Fruit fly (Drosophila melanogaster): Measurements from ENCODE around the gene abd-A.
A peak's percentile ranks its signal among the peaks of the same experiment; 100 is the strongest.

The abd-A gene

dm6 chr3R:16815728-16816127 lies 14.1 kb downstream of the abd-A start (continued):
- no peak for TF ChIP-seq CG4360 (GFP tag; IDR thresholded peaks at IDR 0.05)
- TF ChIP-seq odd (GFP tag; optimal IDR thresholded peaks at IDR 0.05) = no peak
- no peak for TF ChIP-seq sim (GFP tag; IDR thresholded peaks at IDR 0.05)
- peak; percentile 82 for TF ChIP-seq CG10321 (GFP tag; IDR thresholded peaks at IDR 0.05)
- no peak for TF ChIP-seq vnd (GFP tag; IDR thresholded peaks at IDR 0.05; ENCODE audit: partially characterized antibody)
- TF ChIP-seq CG8290 (GFP tag; optimal IDR thresholded peaks at IDR 0.05) = no peak
- TF ChIP-seq CG8290 (tag; optimal IDR thresholded peaks at IDR 0.05) = no peak
- TF ChIP-seq CG1792 (GFP tag; optimal IDR thresholded peaks at IDR 0.05) = no peak
- no peak for TF ChIP-seq row (GFP tag; IDR thresholded peaks at IDR 0.05)
- no peak for TF ChIP-seq NK7.1 (GFP tag; optimal IDR thresholded peaks at IDR 0.05)
- no peak for TF ChIP-seq YL-1 (GFP tag; optimal IDR thresholded peaks at IDR 0.05)
- no peak for TF ChIP-seq Chrac-16 (GFP tag; optimal IDR thresholded peaks at IDR 0.05)
- TF ChIP-seq dysf (GFP tag; IDR thresholded peaks at IDR 0.05) = no peak
- TF ChIP-seq stc (GFP tag; IDR thresholded peaks at IDR 0.05) = no peak
- no peak for TF ChIP-seq pita (GFP tag; optimal IDR thresholded peaks at IDR 0.05)
- TF ChIP-seq MBD-R2 (GFP tag; IDR thresholded peaks at IDR 0.05) = no peak
- TF ChIP-seq E2f1 (GFP tag; IDR thresholded peaks at IDR 0.05) = no peak
- no peak for TF ChIP-seq bab2 (GFP tag; optimal IDR thresholded peaks at IDR 0.05)
- no peak for TF ChIP-seq CG13123 (GFP tag; optimal IDR thresholded peaks at IDR 0.05)
- TF ChIP-seq Drgx (GFP tag; IDR thresholded peaks at IDR 0.05) = no peak
- TF ChIP-seq Awh (GFP tag; IDR thresholded peaks at IDR 0.05) = no peak
- peak; percentile 2 for TF ChIP-seq sqz (GFP tag; optimal IDR thresholded peaks at IDR 0.05)
- TF ChIP-seq CG8478 (optimal IDR thresholded peaks at IDR 0.05) = no peak
- TF ChIP-seq zen2 (GFP tag; IDR thresholded peaks at IDR 0.05; ENCODE audit: partially characterized antibody) = 0 out of 3 replicates have a peak, but pooled peaks have one; percentile 7
- peak; percentile 53 for TF ChIP-seq CG15479 (GFP tag; optimal IDR thresholded peaks at IDR 0.05)
- no peak for TF ChIP-seq maf-S (GFP tag; optimal IDR thresholded peaks at IDR 0.05)
- no peak for TF ChIP-seq Sin3A (optimal IDR thresholded peaks at IDR 0.05)
- TF ChIP-seq pzg (GFP tag; optimal IDR thresholded peaks at IDR 0.05) = no peak
- TF ChIP-seq CG4424 (GFP tag; optimal IDR thresholded peaks at IDR 0.05) = no peak
- no peak for TF ChIP-seq chinmo (GFP tag; IDR thresholded peaks at IDR 0.05; ENCODE audit: partially characterized antibody)
- no peak for TF ChIP-seq exex (tag; optimal IDR thresholded peaks at IDR 0.05)
- TF ChIP-seq CG10267 (tag; optimal IDR thresholded peaks at IDR 0.05) = no peak
- no peak for TF ChIP-seq trem (tag; optimal IDR thresholded peaks at IDR 0.05)
- TF ChIP-seq CG7372 (GFP tag; IDR thresholded peaks at IDR 0.05) = no peak
- TF ChIP-seq CG14441 (GFP tag; IDR thresholded peaks at IDR 0.05) = no peak
- no peak for TF ChIP-seq so (GFP tag; IDR thresholded peaks at IDR 0.05)
- no peak for TF ChIP-seq CG14050 (GFP tag; IDR thresholded peaks at IDR 0.05)
- no peak for TF ChIP-seq CG17186 (GFP tag; optimal IDR thresholded peaks at IDR 0.05)
- no peak for TF ChIP-seq sna (GFP tag; IDR thresholded peaks at IDR 0.05; ENCODE audit: partially characterized antibody)
- no peak for TF ChIP-seq Bteb2 (GFP tag; optimal IDR thresholded peaks at IDR 0.05)
- no peak for TF ChIP-seq Lim3 (GFP tag; IDR thresholded peaks at IDR 0.05)
- no peak for TF ChIP-seq psq (GFP tag; optimal IDR thresholded peaks at IDR 0.05)
- no peak for TF ChIP-seq CG4617 (GFP tag; optimal IDR thresholded peaks at IDR 0.05; ENCODE audit: borderline replicate concordance)
- TF ChIP-seq CG16813 (GFP tag; IDR thresholded peaks at IDR 0.05; ENCODE audit: partially characterized antibody) = no peak
- TF ChIP-seq CG12942 (GFP tag; optimal IDR thresholded peaks at IDR 0.05) = no peak
- TF ChIP-seq Adf1 (GFP tag; IDR thresholded peaks at IDR 0.05) = peak; percentile 29; the same call in 1 of the 2 replicates
- TF ChIP-seq CG16863 (GFP tag; optimal IDR thresholded peaks at IDR 0.05) = no peak
- no peak for TF ChIP-seq disco-r (GFP tag; optimal IDR thresholded peaks at IDR 0.05)
- no peak for TF ChIP-seq Hsf (GFP tag; optimal IDR thresholded peaks at IDR 0.05)
- TF ChIP-seq CG1832 (GFP tag; optimal IDR thresholded peaks at IDR 0.05) = peak; percentile 50
- no peak for TF ChIP-seq tx (GFP tag; optimal IDR thresholded peaks at IDR 0.05)
- no peak for TF ChIP-seq CG2202 (tag; optimal IDR thresholded peaks at IDR 0.05)
- no peak for TF ChIP-seq Mes4 (GFP tag; optimal IDR thresholded peaks at IDR 0.05)
- no peak for TF ChIP-seq CG18619 (GFP tag; optimal IDR thresholded peaks at IDR 0.05)
